Worm (Caenorhabditis elegans): ENCODE measurements around the gene ZK1240.6.

The ZK1240.6 gene

ce11 chrII:2363673-2364072 lies 41.0 kb upstream of the ZK1240.6 start, which contains the start of gene F43C11.11:
Gene F43C11.11 (minus strand): TSS chrII:2363773.
- no peak for TF ChIP-seq ekl-4 (GFP tag; IDR thresholded peaks at IDR 0.05)
- TF ChIP-seq F22D6.2 (tag; optimal IDR thresholded peaks at IDR 0.05): no peak
- TF ChIP-seq nfya-2 (GFP tag; IDR thresholded peaks at IDR 0.05): no peak
- TF ChIP-seq attf-5 (GFP tag; optimal IDR thresholded peaks at IDR 0.05): no peak

ce11 chrII:2359965-2360364 lies 37.3 kb upstream of the ZK1240.6 start, which contains the start of gene F43C11.16:
Gene F43C11.16 (minus strand): TSS chrII:2360065.
- no peak for TF ChIP-seq tlf-1 (GFP tag; optimal IDR thresholded peaks at IDR 0.05)
- TF ChIP-seq dox-1 (GFP tag; IDR thresholded peaks at IDR 0.05): no peak
- TF ChIP-seq tbp1 (GFP tag; optimal IDR thresholded peaks at IDR 0.05): no peak
- no peak for TF ChIP-seq mxl-1 (tag; optimal IDR thresholded peaks at IDR 0.05)
- no peak for TF ChIP-seq F23B12.7 (tag; optimal IDR thresholded peaks at IDR 0.05; ENCODE audit: insufficient read depth)
- no peak for TF ChIP-seq B0019.2 (GFP tag; conservative IDR thresholded peaks at IDR 0.05)
- no peak for TF ChIP-seq gei-17 (GFP tag; optimal IDR thresholded peaks at IDR 0.05)
- no peak for TF ChIP-seq Y95B8A.8 (GFP tag; IDR thresholded peaks at IDR 0.05)
- no peak for TF ChIP-seq ztf-3 (GFP tag; optimal IDR thresholded peaks at IDR 0.05)
- no peak for TF ChIP-seq zfh-2 (GFP tag; conservative IDR thresholded peaks at IDR 0.05)
- no peak for TF ChIP-seq dpl-1 (GFP tag; optimal IDR thresholded peaks at IDR 0.05)
- no peak for TF ChIP-seq akir-1 (GFP tag; optimal IDR thresholded peaks at IDR 0.05)
- TF ChIP-seq aptf-2 (GFP tag; conservative IDR thresholded peaks at IDR 0.05): no peak
- TF ChIP-seq hlh-26 (GFP tag; conservative IDR thresholded peaks at IDR 0.05): no peak
- no peak for TF ChIP-seq sdz-38 (tag; optimal IDR thresholded peaks at IDR 0.05)

- TF ChIP-seq hlh-12 (tag; optimal IDR thresholded peaks at IDR 0.05) (no peak), fkh-3 (tag; optimal IDR thresholded peaks at IDR 0.05) (no peak), B0019.2 (GFP tag; conservative IDR thresholded peaks at IDR 0.05) (no peak), hrde-1 (tag; optimal IDR thresholded peaks at IDR 0.05; ENCODE audit: borderline replicate concordance) (no peak), mes-4 (tag; optimal IDR thresholded peaks at IDR 0.05) (no peak), rpc-1 (optimal IDR thresholded peaks at IDR 0.05) (no peak), rpc-1 (tag; optimal IDR thresholded peaks at IDR 0.05) (no peak), C17E4.6 (GFP tag; IDR thresholded peaks at IDR 0.05) (no peak), akir-1 (GFP tag; optimal IDR thresholded peaks at IDR 0.05) (no peak), nhr-80 (tag; optimal IDR thresholded peaks at IDR 0.05) (no peak), Y95B8A.8 (GFP tag; IDR thresholded peaks at IDR 0.05) (no peak), die-1 (tag; optimal IDR thresholded peaks at IDR 0.05) (no peak), lag-1 (GFP tag; IDR thresholded peaks at IDR 0.05) (no peak), gei-17 (GFP tag; optimal IDR thresholded peaks at IDR 0.05) (no peak), ets-4 (GFP tag; optimal IDR thresholded peaks at IDR 0.05) (no peak), lsy-27 (tag; optimal IDR thresholded peaks at IDR 0.05; ENCODE audit: borderline replicate concordance, insufficient read depth) (no peak), dpff-1 (tag; optimal IDR thresholded peaks at IDR 0.05) (no peak), nfyb-1 (GFP tag; IDR thresholded peaks at IDR 0.05) (no peak), F39B2.1 (GFP tag; IDR thresholded peaks at IDR 0.05) (no peak), lin-54 (GFP tag; optimal IDR thresholded peaks at IDR 0.05) (no peak)
Measured at ce11 chrII:2356795-2357194, 34.1 kb upstream of the ZK1240.6 start, which contains the start of gene F43C11.1. Gene F43C11.1 (plus strand): TSS chrII:2357095.

- no peak for TF ChIP-seq madf-10 (tag; optimal IDR thresholded peaks at IDR 0.05)
- TF ChIP-seq ztf-28 (GFP tag; IDR thresholded peaks at IDR 0.05): no peak
- TF ChIP-seq K12H6.12 (tag; optimal IDR thresholded peaks at IDR 0.05): no peak
- no peak for TF ChIP-seq B0019.2 (GFP tag; conservative IDR thresholded peaks at IDR 0.05)
- no peak for TF ChIP-seq hmg-20 (GFP tag; IDR thresholded peaks at IDR 0.05)
- TF ChIP-seq cebp-1 (GFP tag; IDR thresholded peaks at IDR 0.05): no peak
- no peak for TF ChIP-seq cebp-1 (tag; optimal IDR thresholded peaks at IDR 0.05)
- TF ChIP-seq snpc-3.4 (tag; optimal IDR thresholded peaks at IDR 0.05): no peak
- no peak for TF ChIP-seq B0035.1 (tag; optimal IDR thresholded peaks at IDR 0.05)
- no peak for TF ChIP-seq aptf-2 (GFP tag; conservative IDR thresholded peaks at IDR 0.05)
- no peak for TF ChIP-seq ceh-40 (GFP tag; IDR thresholded peaks at IDR 0.05)
- no peak for TF ChIP-seq nhr-120 (GFP tag; IDR thresholded peaks at IDR 0.05)
- no peak for TF ChIP-seq D2030.7 (GFP tag; IDR thresholded peaks at IDR 0.05)
- TF ChIP-seq athp-1 (tag; optimal IDR thresholded peaks at IDR 0.05): no peak
Measured at ce11 chrII:2354476-2354875, 31.8 kb upstream of the ZK1240.6 start, which contains the start of gene F43C11.2. Gene F43C11.2 (plus strand): TSS chrII:2354776.
